Fruit fly (Drosophila melanogaster) Kc167 (cell line): ENCODE results near the gene r-l.

Experiments used
- Myc ChIP-seq: fragments of >200 bp; optimal IDR thresholded peaks from 2 replicates; lab custom pipeline; 2017; ENCODE audit warnings: missing external identifiers
- psq ChIP-seq: fragments of >200 bp; optimal IDR thresholded peaks from 2 replicates; lab custom pipeline; 2017; ENCODE audit warnings: missing external identifiers

dm6 chr3R:21077577-21077976 is 4.5 kb upstream of the r-l start:
- TF ChIP-seq Myc (lab: Kevin White, UChicago) (no peak), psq (lab: Kevin White, UChicago) (no peak)
